Fruit fly (Drosophila melanogaster): ENCODE measurements around the gene CG32817.
A peak's percentile ranks its signal among the peaks of the same experiment; 100 is the strongest.

DNA sequence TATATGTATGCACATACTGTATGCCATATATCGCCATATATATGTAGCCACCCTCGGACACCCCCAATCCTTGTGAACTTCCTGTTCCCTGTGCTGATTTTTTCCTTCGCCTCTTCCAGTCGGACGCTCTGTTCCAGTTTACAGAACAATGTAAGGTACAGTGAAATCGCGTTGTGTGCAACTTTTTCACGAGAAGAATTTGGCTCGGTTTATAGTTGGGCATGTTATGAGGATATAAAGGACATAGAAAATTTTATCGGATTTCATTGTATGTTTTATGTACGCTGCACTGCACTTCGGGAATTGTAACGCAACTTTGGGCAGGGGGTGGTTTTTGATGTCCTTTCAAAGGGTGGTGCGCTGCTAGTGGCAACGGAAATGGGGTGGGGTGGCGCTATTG, 45.5 kb downstream of the CG32817 start:
- TF ChIP-seq CG13296 (GFP tag; optimal IDR thresholded peaks at IDR 0.05) (peak; percentile 22), Asciz (GFP tag; optimal IDR thresholded peaks at IDR 0.05) (no peak), zfh2 (GFP tag; optimal IDR thresholded peaks at IDR 0.05) (no peak), NC2α (GFP tag; optimal IDR thresholded peaks at IDR 0.05) (no peak), tap (tag; optimal IDR thresholded peaks at IDR 0.05) (peak; percentile 22), toy (GFP tag; IDR thresholded peaks at IDR 0.05) (no peak), CG3995 (GFP tag; optimal IDR thresholded peaks at IDR 0.05) (no peak), sc (optimal IDR thresholded peaks at IDR 0.05) (no peak), sc (GFP tag; optimal IDR thresholded peaks at IDR 0.05) (no peak)

Data from whole organism, embryonic.